Fruit fly (Drosophila melanogaster) whole organism, embryonic: ENCODE data around the gene RpS17.

Experiments used
- CG18011 ChIP-seq: fragments of 200-800 bp; sonication (Bioruptor generic); optimal IDR thresholded peaks from 2 replicates; lab custom pipeline; 2017; ENCODE audit warnings: missing biosample characterization, missing genetic modification characterization, mild to moderate bottlenecking, moderate library complexity, missing genotype
- CG7963 ChIP-seq: fragments of 200-800 bp; sonication (Bioruptor generic); IDR thresholded peaks from 3 replicates; pipeline ENCODE4 v1.3.6; 2022; ENCODE audit warnings: missing biosample characterization, missing genetic modification characterization; ENCODE audit not compliant: partially characterized antibody
- D19A ChIP-seq: fragments of 200-800 bp; optimal IDR thresholded peaks from 3 replicates; lab custom pipeline; 2019; ENCODE audit warnings: missing biosample characterization, mild to moderate bottlenecking, missing genetic modification characterization, moderate library complexity
- ato ChIP-seq: fragments of 200-800 bp; sonication (Bioruptor generic); IDR thresholded peaks from 2 replicates; pipeline ENCODE4 v1.3.6; 2022; ENCODE audit warnings: missing biosample characterization, missing genetic modification characterization; ENCODE audit not compliant: partially characterized antibody
- emc ChIP-seq: fragments of 200-800 bp; sonication (Bioruptor generic); optimal IDR thresholded peaks from 2 replicates; lab custom pipeline; 2016; ENCODE audit warnings: missing biosample characterization, missing genetic modification characterization

dm6 chr3L:9419328-9419727 is 10.3 kb downstream of the RpS17 start:
- TF ChIP-seq ato (GFP tag; lab: Robert Waterston, UW): no peak
- TF ChIP-seq emc: no peak
- no peak for TF ChIP-seq D19A (tag; lab: Kevin White, UChicago)
- TF ChIP-seq CG7963: no peak
- TF ChIP-seq CG18011 (GFP tag; lab: Kevin White, UChicago): no peak
